Fruit fly (Drosophila melanogaster) whole organism, embryonic: Measurements from ENCODE around the gene CG15403.
A peak's percentile ranks its signal among the peaks of the same experiment; 100 is the strongest.

Source experiments
- Atf6 ChIP-seq: fragments of 200-800 bp; sonication (Bioruptor generic); IDR thresholded peaks from 2 replicates; pipeline ENCODE4 v1.3.6; 2022; ENCODE audit warnings: missing biosample characterization, missing genetic modification characterization
- Bgb ChIP-seq: fragments of 200-800 bp; sonication (Bioruptor generic); IDR thresholded peaks from 2 replicates; pipeline ENCODE4 v1.3.6; 2022; ENCODE audit warnings: missing biosample characterization, missing genetic modification characterization; ENCODE audit not compliant: partially characterized antibody
- Bteb2 ChIP-seq: fragments of 200-800 bp; sonication (Bioruptor generic); optimal IDR thresholded peaks from 2 replicates; lab custom pipeline; 2016; ENCODE audit warnings: missing biosample characterization, missing genetic modification characterization
- CG10959 ChIP-seq: fragments of 200-800 bp; sonication (Bioruptor generic); IDR thresholded peaks from 2 replicates; pipeline ENCODE4 v1.3.6; 2022; ENCODE audit warnings: missing biosample characterization, missing genetic modification characterization
- CG13287 ChIP-seq: fragments of 200-800 bp; sonication (Bioruptor generic); IDR thresholded peaks from 2 replicates; pipeline ENCODE4 v1.3.6; 2022; ENCODE audit warnings: missing biosample characterization, missing genetic modification characterization; ENCODE audit not compliant: partially characterized antibody
- CG15269 ChIP-seq: fragments of 200-800 bp; sonication (Bioruptor generic); optimal IDR thresholded peaks from 2 replicates; lab custom pipeline; 2018; ENCODE audit warnings: missing biosample characterization, mild to moderate bottlenecking, missing genetic modification characterization, moderate library complexity
- CG15696 ChIP-seq: fragments of 200-800 bp; sonication (Bioruptor generic); optimal IDR thresholded peaks from 2 replicates; lab custom pipeline; 2019; ENCODE audit warnings: missing biosample characterization, mild to moderate bottlenecking, missing genetic modification characterization, moderate library complexity
- CG16815 ChIP-seq: fragments of 200-800 bp; sonication (Bioruptor generic); optimal IDR thresholded peaks from 3 replicates; lab custom pipeline; 2017; ENCODE audit warnings: missing biosample characterization, mild to moderate bottlenecking, missing genetic modification characterization
- CG18011 ChIP-seq: fragments of 200-800 bp; sonication (Bioruptor generic); optimal IDR thresholded peaks from 2 replicates; lab custom pipeline; 2017; ENCODE audit warnings: missing biosample characterization, missing genetic modification characterization, mild to moderate bottlenecking, moderate library complexity, missing genotype
- CG3838 ChIP-seq: fragments of 200-800 bp; sonication (Bioruptor generic); optimal IDR thresholded peaks from 3 replicates; lab custom pipeline; 2016; ENCODE audit warnings: missing biosample characterization, missing genetic modification characterization
- CG4424 ChIP-seq: fragments of 200-800 bp; sonication (Bioruptor generic); optimal IDR thresholded peaks from 3 replicates; lab custom pipeline; 2016; ENCODE audit warnings: missing biosample characterization, missing genetic modification characterization
- CG4707 ChIP-seq: fragments of 200-800 bp; sonication (Bioruptor generic); optimal IDR thresholded peaks from 2 replicates; lab custom pipeline; 2018; ENCODE audit warnings: missing biosample characterization, mild to moderate bottlenecking, missing genetic modification characterization, moderate library complexity
- CG6765 ChIP-seq: fragments of 200-800 bp; sonication (Bioruptor generic); optimal IDR thresholded peaks from 3 replicates; lab custom pipeline; 2017; ENCODE audit warnings: missing biosample characterization, mild to moderate bottlenecking, missing genetic modification characterization
- CG7271 ChIP-seq: fragments of 200-800 bp; sonication (Bioruptor generic); optimal IDR thresholded peaks from 2 replicates; lab custom pipeline; 2018; ENCODE audit warnings: missing biosample characterization, mild to moderate bottlenecking, missing genetic modification characterization, moderate library complexity
- CG7556 ChIP-seq: fragments of 200-800 bp; sonication (Bioruptor generic); optimal IDR thresholded peaks from 2 replicates; lab custom pipeline; 2017; ENCODE audit warnings: missing biosample characterization, mild to moderate bottlenecking, missing genetic modification characterization
- CG8924 ChIP-seq: fragments of 200-800 bp; optimal IDR thresholded peaks from 3 replicates; lab custom pipeline; 2019; ENCODE audit warnings: missing biosample characterization, mild to moderate bottlenecking, missing genetic modification characterization, moderate library complexity
- CG9437 ChIP-seq: fragments of 200-800 bp; sonication (Bioruptor generic); optimal IDR thresholded peaks from 2 replicates; lab custom pipeline; 2018; ENCODE audit warnings: missing biosample characterization, mild to moderate bottlenecking, missing genetic modification characterization
- CG9876 ChIP-seq: fragments of 200-800 bp; sonication (Bioruptor generic); optimal IDR thresholded peaks from 2 replicates; lab custom pipeline; 2016; ENCODE audit warnings: missing biosample characterization, missing genetic modification characterization
- CG9932 ChIP-seq: fragments of 200-800 bp; sonication (Bioruptor generic); IDR thresholded peaks from 2 replicates; pipeline ENCODE4 v1.3.6; 2022; ENCODE audit warnings: missing biosample characterization, missing genetic modification characterization
- CrebB ChIP-seq: fragments of 200-800 bp; sonication (Bioruptor generic); optimal IDR thresholded peaks from 3 replicates; lab custom pipeline; 2018; ENCODE audit warnings: missing biosample characterization, mild to moderate bottlenecking, missing genetic modification characterization
- D19A ChIP-seq: fragments of 200-800 bp; optimal IDR thresholded peaks from 3 replicates; lab custom pipeline; 2019; ENCODE audit warnings: missing biosample characterization, mild to moderate bottlenecking, missing genetic modification characterization, moderate library complexity
- Dbx ChIP-seq: fragments of 200-800 bp; sonication (Bioruptor generic); IDR thresholded peaks from 3 replicates; pipeline ENCODE4 v1.3.6; 2022; ENCODE audit warnings: missing biosample characterization, missing genetic modification characterization
- Dfd ChIP-seq, 2 experiments: fragments of >200 bp; optimal IDR thresholded peaks; 2 replicates each; lab custom pipeline; 2017; ENCODE audit warnings: missing biosample characterization in 2 of 2, missing genetic modification characterization in 2 of 2
- Dp ChIP-seq: fragments of 200-800 bp; sonication (Bioruptor generic); optimal IDR thresholded peaks from 2 replicates; lab custom pipeline; 2018; ENCODE audit warnings: missing biosample characterization, mild to moderate bottlenecking, missing genetic modification characterization, moderate library complexity
- Fer3 ChIP-seq: fragments of 200-800 bp; sonication (Bioruptor generic); optimal IDR thresholded peaks from 2 replicates; lab custom pipeline; 2018; ENCODE audit warnings: missing biosample characterization, mild to moderate bottlenecking, missing genetic modification characterization, moderate library complexity
- HLHmδ ChIP-seq: fragments of 200-800 bp; sonication (Bioruptor generic); optimal IDR thresholded peaks from 2 replicates; lab custom pipeline; 2018; ENCODE audit warnings: missing biosample characterization, mild to moderate bottlenecking, missing genetic modification characterization, moderate library complexity
- Hr78 ChIP-seq, 2 experiments: fragments of 200-800 bp in 1 of 2; fragments of >200 bp in 1 of 2; sonication (Bioruptor generic) in 1 of 2; optimal IDR thresholded peaks; 2 replicates each; lab custom pipeline; 2017 to 2019; ENCODE audit warnings: missing biosample characterization in 2 of 2, missing genetic modification characterization in 2 of 2, mild to moderate bottlenecking in 1 of 2, moderate library complexity in 1 of 2
- NC2α ChIP-seq: fragments of 200-800 bp; sonication (Bioruptor generic); optimal IDR thresholded peaks from 2 replicates; lab custom pipeline; 2016; ENCODE audit warnings: missing biosample characterization, missing genetic modification characterization
- NFAT ChIP-seq: fragments of 200-800 bp; sonication (Bioruptor generic); IDR thresholded peaks from 2 replicates; pipeline ENCODE4 v1.3.6; 2022; ENCODE audit warnings: missing biosample characterization, missing genetic modification characterization
- NfI ChIP-seq: fragments of 200-800 bp; sonication (Bioruptor generic); optimal IDR thresholded peaks from 3 replicates; lab custom pipeline; 2018; ENCODE audit warnings: missing biosample characterization, mild to moderate bottlenecking, missing genetic modification characterization, moderate library complexity
- Stat92E ChIP-seq, 3 experiments: fragments of >200 bp in 2 of 3; fragments of 200-800 bp in 1 of 3; sonication (Bioruptor generic) in 1 of 3; optimal IDR thresholded peaks; 2 replicates each; lab custom pipeline; 2017 to 2019; ENCODE audit warnings: missing biosample characterization in 3 of 3, missing genetic modification characterization in 3 of 3, mild to moderate bottlenecking in 1 of 3, moderate library complexity in 1 of 3
- Taf1 ChIP-seq: fragments of 200-800 bp; sonication (Bioruptor generic); IDR thresholded peaks from 2 replicates; pipeline ENCODE4 v1.3.6; 2022; ENCODE audit warnings: missing biosample characterization, missing genetic modification characterization
- Tbp ChIP-seq: fragments of >200 bp; optimal IDR thresholded peaks from 2 replicates; lab custom pipeline; 2018; ENCODE audit warnings: missing biosample characterization, missing genetic modification characterization
- abd-A ChIP-seq: fragments of 200-800 bp; sonication (Bioruptor generic); optimal IDR thresholded peaks from 3 replicates; lab custom pipeline; 2019; ENCODE audit warnings: missing biosample characterization, mild to moderate bottlenecking, missing genetic modification characterization, moderate library complexity
- ash1 ChIP-seq: fragments of 200-800 bp; sonication (Bioruptor generic); optimal IDR thresholded peaks from 2 replicates; lab custom pipeline; 2018; ENCODE audit warnings: missing biosample characterization, mild to moderate bottlenecking, missing genetic modification characterization
- az2 ChIP-seq: fragments of 200-800 bp; sonication (Bioruptor generic); optimal IDR thresholded peaks from 3 replicates; lab custom pipeline; 2016; ENCODE audit warnings: missing biosample characterization, missing genetic modification characterization
- btn ChIP-seq: fragments of 200-800 bp; sonication (Bioruptor generic); optimal IDR thresholded peaks from 2 replicates; lab custom pipeline; 2016; ENCODE audit warnings: missing biosample characterization, missing genetic modification characterization
- ci ChIP-seq: fragments of 200-800 bp; sonication (Bioruptor generic); IDR thresholded peaks from 3 replicates; pipeline ENCODE4 v1.3.6; 2022; ENCODE audit warnings: missing biosample characterization, missing genetic modification characterization
- da ChIP-seq: fragments of 200-800 bp; sonication (Bioruptor generic); optimal IDR thresholded peaks from 2 replicates; lab custom pipeline; 2016; ENCODE audit warnings: missing biosample characterization, missing genetic modification characterization
- dpn ChIP-seq, 2 experiments: fragments of 200-800 bp; sonication (Bioruptor generic); optimal IDR thresholded peaks; 3 replicates each; lab custom pipeline; 2016; ENCODE audit warnings: missing biosample characterization in 2 of 2, missing genetic modification characterization in 2 of 2
- grau ChIP-seq: fragments of 200-800 bp; optimal IDR thresholded peaks from 3 replicates; lab custom pipeline; 2019; ENCODE audit warnings: missing biosample characterization, mild to moderate bottlenecking, missing genetic modification characterization, moderate library complexity
- ind ChIP-seq: fragments of 200-800 bp; sonication (Bioruptor generic); optimal IDR thresholded peaks from 3 replicates; lab custom pipeline; 2016; ENCODE audit warnings: missing biosample characterization, missing genetic modification characterization
- luna ChIP-seq: fragments of 200-800 bp; sonication (Bioruptor generic); optimal IDR thresholded peaks from 2 replicates; lab custom pipeline; 2016; ENCODE audit warnings: missing biosample characterization, missing genetic modification characterization
- shn ChIP-seq: fragments of 200-800 bp; sonication (Bioruptor generic); optimal IDR thresholded peaks from 3 replicates; lab custom pipeline; 2016; ENCODE audit warnings: missing biosample characterization, missing genetic modification characterization
- sim ChIP-seq: fragments of 200-800 bp; sonication (Bioruptor generic); IDR thresholded peaks from 2 replicates; pipeline ENCODE4 v1.3.6; 2022; ENCODE audit warnings: missing biosample characterization, missing genetic modification characterization
- sisA ChIP-seq: fragments of 200-800 bp; sonication (Bioruptor generic); IDR thresholded peaks from 2 replicates; pipeline ENCODE4 v1.3.6; 2022; ENCODE audit warnings: missing biosample characterization, missing genetic modification characterization
- stc ChIP-seq: fragments of 200-800 bp; sonication (Bioruptor generic); IDR thresholded peaks from 2 replicates; pipeline ENCODE4 v1.3.6; 2022; ENCODE audit warnings: missing biosample characterization, missing genetic modification characterization
- tap ChIP-seq: fragments of 200-800 bp; optimal IDR thresholded peaks from 3 replicates; lab custom pipeline; 2019; ENCODE audit warnings: missing biosample characterization, mild to moderate bottlenecking, missing genetic modification characterization, moderate library complexity
- tgo ChIP-seq: fragments of 200-800 bp; sonication (Bioruptor generic); IDR thresholded peaks from 3 replicates; pipeline ENCODE4 v1.3.6; 2022; ENCODE audit warnings: missing biosample characterization, missing genetic modification characterization
- zen2 ChIP-seq: fragments of 200-800 bp; sonication (Bioruptor generic); IDR thresholded peaks from 3 replicates; pipeline ENCODE4 v1.3.6; 2022; ENCODE audit warnings: missing biosample characterization, missing genetic modification characterization; ENCODE audit not compliant: partially characterized antibody
- zf30C ChIP-seq: fragments of 200-800 bp; sonication (Bioruptor generic); optimal IDR thresholded peaks from 3 replicates; lab custom pipeline; 2018; ENCODE audit warnings: missing biosample characterization, mild to moderate bottlenecking, missing genetic modification characterization

The CG15403 gene

DNA sequence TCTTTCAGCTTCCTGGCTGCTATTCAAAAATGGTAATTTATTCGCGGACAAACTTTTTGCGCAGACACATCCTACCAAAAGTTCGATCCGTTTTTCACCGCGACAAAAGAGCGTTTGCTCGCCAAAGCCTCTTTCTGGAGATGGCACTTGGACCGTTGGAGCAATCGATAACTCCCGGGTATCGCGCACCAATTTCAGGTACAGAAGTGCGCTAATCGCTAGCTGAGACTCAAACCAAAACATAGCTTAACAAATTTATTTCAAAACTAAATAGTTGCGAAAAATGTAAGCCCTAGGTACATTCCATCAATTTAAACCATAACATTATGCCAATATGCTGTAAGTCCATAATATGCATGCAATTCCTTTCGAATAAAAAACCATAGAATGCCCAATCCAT is 16.3 kb downstream of the CG15403 start, which contains the start of gene toc (continued):
- TF ChIP-seq grau (no peak), Dbx (GFP tag; lab: Robert Waterston, UW) (peak; percentile 22; the same call in 1 of the 3 replicates), Bgb (GFP tag; lab: Robert Waterston, UW) (peak; percentile 94), NC2α (GFP tag; lab: Kevin White, UChicago) (no peak), CG6765 (GFP tag; lab: Kevin White, UChicago) (no peak), stc (no peak), luna (no peak), Hr78 (GFP tag; optimal IDR thresholded peaks at IDR 0.05; lab: Kevin White, UChicago) (no peak), dpn (GFP tag; optimal IDR thresholded peaks at IDR 0.05; lab: Kevin White, UChicago) (no peak), Dfd (GFP tag; optimal IDR thresholded peaks at IDR 0.05; lab: Kevin White, UChicago) (no peak), CG16815 (GFP tag; lab: Kevin White, UChicago) (no peak), CG7271 (tag; lab: Kevin White, UChicago) (no peak), NFAT (no peak; the same call in 1 of the 2 replicates), NfI (GFP tag; lab: Kevin White, UChicago) (no peak), CG15269 (no peak), sim (GFP tag; lab: Robert Waterston, UW) (no peak), Dp (GFP tag; lab: Kevin White, UChicago) (peak; percentile 56), Fer3 (no peak), zen2 (GFP tag; lab: Robert Waterston, UW) (peak; percentile 84), Tbp (GFP tag; lab: Kevin White, UChicago) (no peak), da (GFP tag; lab: Kevin White, UChicago) (no peak), Stat92E (GFP tag; optimal IDR thresholded peaks at IDR 0.05; lab: Kevin White, UChicago) (no peak), CG9876 (GFP tag; lab: Kevin White, UChicago) (no peak), shn (no peak), ci (GFP tag; lab: Robert Waterston, UW) (peak; percentile 30; the same call in 1 of the 3 replicates), CG15696 (tag; lab: Kevin White, UChicago) (no peak), abd-A (peak; percentile 39), HLHmδ (GFP tag; lab: Kevin White, UChicago) (no peak), ind (no peak), CG7556 (GFP tag; lab: Kevin White, UChicago) (no peak), CG18011 (GFP tag; lab: Kevin White, UChicago) (no peak), ash1 (GFP tag; lab: Kevin White, UChicago) (no peak), zf30C (GFP tag; lab: Kevin White, UChicago) (no peak), CG9437 (no peak), CG13287 (GFP tag; lab: Robert Waterston, UW) (peak; percentile 92), CG8924 (no peak), CG10959 (GFP tag; lab: Robert Waterston, UW) (no peak), az2 (GFP tag; lab: Kevin White, UChicago) (no peak), CG9932 (GFP tag; lab: Robert Waterston, UW) (0 out of 2 replicates have a peak, but pooled peaks have one; percentile 6), tap (tag; lab: Kevin White, UChicago) (no peak), CG4707 (GFP tag; lab: Kevin White, UChicago) (no peak), sisA (no peak), btn (GFP tag; lab: Kevin White, UChicago) (no peak), CG4424 (GFP tag; lab: Kevin White, UChicago) (no peak), D19A (tag; lab: Kevin White, UChicago) (no peak), CG3838 (no peak), Bteb2 (no peak), CrebB (tag; lab: Kevin White, UChicago) (peak; percentile 39), Taf1 (no peak), tgo (GFP tag; lab: Robert Waterston, UW) (no peak), Atf6 (GFP tag; lab: Robert Waterston, UW) (no peak)
